Fruit fly (Drosophila melanogaster) Kc167 (cell line): ENCODE data around the gene CG9550.

Experiments used
- h ChIP-seq: fragments of >200 bp; optimal IDR thresholded peaks from 3 replicates; lab custom pipeline; 2018; ENCODE audit warnings: missing external identifiers
- insv ChIP-seq: fragments of >200 bp; optimal IDR thresholded peaks from 3 replicates; lab custom pipeline; 2018; ENCODE audit warnings: missing external identifiers
- ttk ChIP-seq: sonication (Bioruptor generic); optimal IDR thresholded peaks from 2 replicates; lab custom pipeline; 2017; ENCODE audit warnings: missing external identifiers

dm6 chr2L:6473076-6474037, 23.5 kb upstream of the CG9550 start, which contains the start of gene mmy:
- TF ChIP-seq insv (lab: Kevin White, UChicago) (no peak), h (lab: Kevin White, UChicago) (no peak), ttk (lab: Kevin White, UChicago) (no peak)
